Fruit fly (Drosophila melanogaster) whole organism, embryonic: ENCODE results near the gene SkpC.
A peak's percentile ranks its signal among the peaks of the same experiment; 100 is the strongest.

ENCODE experiments used
- Abd-B ChIP-seq: fragments of 200-800 bp; sonication (Bioruptor generic); optimal IDR thresholded peaks from 2 replicates; lab custom pipeline; 2018; ENCODE audit warnings: missing biosample characterization, mild to moderate bottlenecking, missing genetic modification characterization, moderate library complexity
- B-H1 ChIP-seq: fragments of 200-800 bp; sonication (Bioruptor generic); IDR thresholded peaks from 3 replicates; pipeline ENCODE4 v1.3.6; 2022; ENCODE audit warnings: missing biosample characterization, missing genetic modification characterization
- CG10147 ChIP-seq: fragments of 200-800 bp; sonication (Bioruptor generic); optimal IDR thresholded peaks from 2 replicates; lab custom pipeline; 2019; ENCODE audit warnings: missing biosample characterization, mild to moderate bottlenecking, missing genetic modification characterization, moderate library complexity
- CG10209 ChIP-seq: fragments of 200-800 bp; sonication (Bioruptor generic); optimal IDR thresholded peaks from 3 replicates; lab custom pipeline; 2017; ENCODE audit warnings: missing biosample characterization, mild to moderate bottlenecking, missing genetic modification characterization, missing genetic modification reagents
- CG11085 ChIP-seq: fragments of 200-800 bp; sonication (Bioruptor generic); IDR thresholded peaks from 2 replicates; pipeline ENCODE4 v1.3.6; 2022; ENCODE audit warnings: missing biosample characterization, missing genetic modification characterization
- CG11723 ChIP-seq: fragments of 200-800 bp; sonication (Bioruptor generic); optimal IDR thresholded peaks from 2 replicates; lab custom pipeline; 2017; ENCODE audit warnings: missing biosample characterization, mild to moderate bottlenecking, missing genetic modification characterization
- CG12659 ChIP-seq: fragments of 200-800 bp; sonication (Bioruptor generic); optimal IDR thresholded peaks from 3 replicates; lab custom pipeline; 2017; ENCODE audit warnings: mild to moderate bottlenecking, missing biosample characterization, missing genetic modification reagents, missing genetic modification characterization
- CG14710 ChIP-seq: fragments of 200-800 bp; sonication (Bioruptor generic); optimal IDR thresholded peaks from 3 replicates; lab custom pipeline; 2019; ENCODE audit warnings: missing biosample characterization, mild to moderate bottlenecking, missing genetic modification characterization, moderate library complexity
- CG15073 ChIP-seq: fragments of 200-800 bp; sonication (Bioruptor generic); optimal IDR thresholded peaks from 2 replicates; lab custom pipeline; 2016; ENCODE audit warnings: missing biosample characterization, missing genetic modification characterization
- CG15269 ChIP-seq: fragments of 200-800 bp; sonication (Bioruptor generic); optimal IDR thresholded peaks from 2 replicates; lab custom pipeline; 2018; ENCODE audit warnings: missing biosample characterization, mild to moderate bottlenecking, missing genetic modification characterization, moderate library complexity
- CG15479 ChIP-seq: fragments of 200-800 bp; sonication (Bioruptor generic); optimal IDR thresholded peaks from 3 replicates; lab custom pipeline; 2019; ENCODE audit warnings: missing biosample characterization, mild to moderate bottlenecking, missing genetic modification characterization, moderate library complexity
- CG15696 ChIP-seq: fragments of 200-800 bp; sonication (Bioruptor generic); optimal IDR thresholded peaks from 2 replicates; lab custom pipeline; 2019; ENCODE audit warnings: missing biosample characterization, mild to moderate bottlenecking, missing genetic modification characterization, moderate library complexity
- CG1603 ChIP-seq: fragments of 200-800 bp; sonication (Bioruptor generic); optimal IDR thresholded peaks from 2 replicates; lab custom pipeline; 2019; ENCODE audit warnings: missing biosample characterization, mild to moderate bottlenecking, missing genetic modification characterization, moderate library complexity
- CG17385 ChIP-seq: fragments of 200-800 bp; sonication (Bioruptor generic); optimal IDR thresholded peaks from 3 replicates; lab custom pipeline; 2018; ENCODE audit warnings: missing biosample characterization, mild to moderate bottlenecking, missing genetic modification characterization
- CG2129 ChIP-seq: fragments of 200-800 bp; sonication (Bioruptor generic); IDR thresholded peaks from 2 replicates; pipeline ENCODE4 v1.3.6; 2022; ENCODE audit warnings: missing biosample characterization, missing genetic modification characterization; ENCODE audit not compliant: partially characterized antibody
- CG3163 ChIP-seq: fragments of 200-800 bp; sonication (Bioruptor generic); optimal IDR thresholded peaks from 3 replicates; lab custom pipeline; 2016; ENCODE audit warnings: missing biosample characterization, missing genetic modification characterization
- CG3281 ChIP-seq: fragments of 200-800 bp; sonication (Bioruptor generic); optimal IDR thresholded peaks from 3 replicates; lab custom pipeline; 2017; ENCODE audit warnings: missing biosample characterization, mild to moderate bottlenecking, missing genetic modification characterization
- CG4360 ChIP-seq: fragments of 200-800 bp; sonication (Bioruptor generic); IDR thresholded peaks from 2 replicates; pipeline ENCODE4 v1.3.6; 2022; ENCODE audit warnings: missing biosample characterization, missing genetic modification characterization
- CG43689 ChIP-seq: fragments of 200-800 bp; sonication (Bioruptor generic); IDR thresholded peaks from 2 replicates; pipeline ENCODE4 v1.3.6; 2022; ENCODE audit warnings: missing biosample characterization, missing genetic modification characterization
- CG5180 ChIP-seq: fragments of 200-800 bp; sonication (Bioruptor generic); optimal IDR thresholded peaks from 3 replicates; lab custom pipeline; 2017; ENCODE audit warnings: missing biosample characterization, missing genetic modification characterization, mild to moderate bottlenecking, moderate library complexity, missing genetic modification reagents
- CG6813 ChIP-seq: fragments of 200-800 bp; sonication (Bioruptor generic); optimal IDR thresholded peaks from 2 replicates; lab custom pipeline; 2017; ENCODE audit warnings: missing biosample characterization, missing genetic modification characterization, mild to moderate bottlenecking, moderate library complexity, missing genetic modification reagents
- CG8765 ChIP-seq: fragments of 200-800 bp; sonication (Bioruptor generic); IDR thresholded peaks from 2 replicates; pipeline ENCODE4 v1.3.6; 2022; ENCODE audit warnings: missing biosample characterization, missing genetic modification characterization
- D ChIP-seq, 2 experiments: fragments of 200-800 bp in 1 of 2; fragments of >200 bp in 1 of 2; sonication (Bioruptor generic) in 1 of 2; optimal IDR thresholded peaks; 2 replicates in 1 of 2; 3 replicates in 1 of 2; lab custom pipeline; 2017; ENCODE audit warnings: mild to moderate bottlenecking in 1 of 2, missing biosample characterization in 1 of 2, missing genetic modification characterization in 1 of 2, missing genetic modification reagents in 1 of 2
- D19B ChIP-seq: fragments of 200-800 bp; sonication (Bioruptor generic); optimal IDR thresholded peaks from 2 replicates; lab custom pipeline; 2017; ENCODE audit warnings: missing biosample characterization, mild to moderate bottlenecking, missing genetic modification characterization
- Med ChIP-seq: fragments of 200-800 bp; sonication (Bioruptor generic); peaks from one replicate; lab custom pipeline; 2016; ENCODE audit warnings: missing biosample characterization, missing genetic modification characterization, mild to moderate bottlenecking, inconsistent platforms, moderate library complexity
- Ravus ChIP-seq: fragments of 200-800 bp; sonication (Bioruptor generic); IDR thresholded peaks from 2 replicates; pipeline ENCODE4 v1.3.6; 2022; ENCODE audit warnings: missing biosample characterization, missing genetic modification characterization
- TFAM ChIP-seq: fragments of 200-800 bp; sonication (Bioruptor generic); optimal IDR thresholded peaks from 2 replicates; lab custom pipeline; 2017; ENCODE audit warnings: missing biosample characterization, missing genetic modification characterization, inconsistent platforms
- Trl ChIP-seq, 3 experiments: fragments of >200 bp in 2 of 3; fragments of 200-800 bp in 1 of 3; sonication (Bioruptor generic) in 1 of 3; optimal IDR thresholded peaks; 2 replicates in 1 of 3; 3 replicates in 2 of 3; lab custom pipeline; 2016 to 2017; ENCODE audit warnings: missing biosample characterization in 1 of 3, missing genetic modification characterization in 1 of 3
- ac ChIP-seq: fragments of 200-800 bp; sonication (Bioruptor generic); optimal IDR thresholded peaks from 3 replicates; lab custom pipeline; 2017; ENCODE audit warnings: missing biosample characterization, mild to moderate bottlenecking, missing genetic modification characterization
- ci ChIP-seq: fragments of 200-800 bp; sonication (Bioruptor generic); IDR thresholded peaks from 3 replicates; pipeline ENCODE4 v1.3.6; 2022; ENCODE audit warnings: missing biosample characterization, missing genetic modification characterization
- dan ChIP-seq: fragments of 200-800 bp; sonication (Bioruptor generic); IDR thresholded peaks from 2 replicates; pipeline ENCODE4 v1.3.6; 2022; ENCODE audit warnings: missing biosample characterization, missing genetic modification characterization
- danr ChIP-seq: fragments of 200-800 bp; sonication (Bioruptor generic); IDR thresholded peaks from 2 replicates; pipeline ENCODE4 v1.3.6; 2022; ENCODE audit warnings: missing biosample characterization, missing genetic modification characterization
- dm ChIP-seq: fragments of 200-800 bp; sonication (Bioruptor generic); optimal IDR thresholded peaks from 3 replicates; lab custom pipeline; 2016; ENCODE audit warnings: missing biosample characterization, missing genetic modification characterization
- dmrt11E ChIP-seq: fragments of 200-800 bp; sonication (Bioruptor generic); optimal IDR thresholded peaks from 3 replicates; lab custom pipeline; 2018; ENCODE audit warnings: missing biosample characterization, mild to moderate bottlenecking, missing genetic modification characterization, moderate library complexity
- eve ChIP-seq, 2 experiments: fragments of >200 bp; optimal IDR thresholded peaks; 2 replicates each; lab custom pipeline; 2017; ENCODE audit warnings: missing biosample characterization in 2 of 2, missing genetic modification characterization in 2 of 2
- grn ChIP-seq: fragments of 200-800 bp; sonication (Bioruptor generic); optimal IDR thresholded peaks from 3 replicates; lab custom pipeline; 2017; ENCODE audit warnings: missing biosample characterization, missing genetic modification characterization
- kah ChIP-seq: fragments of 200-800 bp; sonication (Bioruptor generic); optimal IDR thresholded peaks from 2 replicates; lab custom pipeline; 2018; ENCODE audit warnings: missing biosample characterization, mild to moderate bottlenecking, missing genetic modification characterization
- otp ChIP-seq: fragments of 200-800 bp; sonication (Bioruptor generic); IDR thresholded peaks from 3 replicates; pipeline ENCODE4, ENCODE4 v1.3.6; 2022; ENCODE audit warnings: missing biosample characterization, missing genetic modification characterization
- pros ChIP-seq: fragments of 200-800 bp; sonication (Bioruptor generic); optimal IDR thresholded peaks from 3 replicates; lab custom pipeline; 2019; ENCODE audit warnings: missing biosample characterization, mild to moderate bottlenecking, missing genetic modification characterization, moderate library complexity
- pum ChIP-seq: fragments of 200-800 bp; sonication (Bioruptor generic); optimal IDR thresholded peaks from 2 replicates; lab custom pipeline; 2016; ENCODE audit warnings: missing biosample characterization, missing genetic modification characterization
- sens ChIP-seq: fragments of 200-800 bp; sonication (Bioruptor generic); peaks from one replicate; lab custom pipeline; 2016; ENCODE audit warnings: missing biosample characterization, missing genetic modification characterization
- sisA ChIP-seq: fragments of 200-800 bp; sonication (Bioruptor generic); IDR thresholded peaks from 2 replicates; pipeline ENCODE4 v1.3.6; 2022; ENCODE audit warnings: missing biosample characterization, missing genetic modification characterization
- slp2 ChIP-seq: fragments of 200-800 bp; sonication (Bioruptor generic); optimal IDR thresholded peaks from 2 replicates; lab custom pipeline; 2016; ENCODE audit warnings: missing biosample characterization, missing genetic modification characterization
- tll ChIP-seq, 2 experiments: fragments of 200-800 bp in 1 of 2; fragments of >200 bp in 1 of 2; sonication (Bioruptor generic) in 1 of 2; optimal IDR thresholded peaks; 2 replicates each; lab custom pipeline; 2017 to 2019; ENCODE audit warnings: missing biosample characterization in 2 of 2, missing genetic modification characterization in 2 of 2, mild to moderate bottlenecking in 1 of 2, moderate library complexity in 1 of 2
- vvl ChIP-seq: fragments of 200-800 bp; sonication (Bioruptor generic); IDR thresholded peaks from 2 replicates; pipeline ENCODE4 v1.3.6; 2022; ENCODE audit warnings: missing biosample characterization, missing genetic modification characterization
- wdn ChIP-seq: fragments of 200-800 bp; sonication (Bioruptor generic); IDR thresholded peaks from 2 replicates; pipeline ENCODE4 v1.3.6; 2022; ENCODE audit warnings: missing biosample characterization, missing genetic modification characterization
- zen ChIP-seq: fragments of 200-800 bp; sonication (Bioruptor generic); optimal IDR thresholded peaks from 3 replicates; lab custom pipeline; 2018; ENCODE audit warnings: missing biosample characterization, mild to moderate bottlenecking, missing genetic modification characterization, moderate library complexity

Gene SkpC

DNA sequence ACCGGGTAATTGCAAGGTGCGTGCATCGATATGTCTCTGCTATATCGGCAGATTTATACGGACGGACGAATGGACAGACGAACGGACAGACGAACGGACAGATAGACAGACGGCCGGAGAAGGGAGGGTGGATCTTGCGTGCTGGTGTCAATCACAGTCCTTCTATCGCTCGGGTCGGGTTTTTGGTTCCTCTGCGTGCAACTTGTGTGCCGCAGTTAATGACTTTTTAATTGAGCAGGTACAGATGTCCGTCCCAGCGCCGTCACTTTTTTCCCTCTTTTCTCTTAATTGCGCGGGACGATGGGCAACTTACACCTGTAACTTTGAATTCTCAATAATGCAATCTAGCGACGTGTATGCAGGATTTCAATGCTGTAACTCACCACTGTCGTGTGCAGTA lies 29.0 kb upstream of the SkpC start:
- TF ChIP-seq tll (GFP tag; optimal IDR thresholded peaks at IDR 0.05; lab: Kevin White, UChicago) = peak in 1 of 2 experiments; percentile 81
- TF ChIP-seq zen = peak; percentile 99
- no peak for TF ChIP-seq Ravus (GFP tag; lab: Robert Waterston, UW)
- TF ChIP-seq CG5180 (GFP tag; lab: Kevin White, UChicago) = no peak
- peak; percentile 12 for TF ChIP-seq CG10209 (GFP tag; lab: Kevin White, UChicago)
- TF ChIP-seq otp (GFP tag; lab: Robert Waterston, UW) = no peak

- peak; percentile 89 for TF ChIP-seq CG4360 (GFP tag; lab: Robert Waterston, UW)
- TF ChIP-seq B-H1 (GFP tag; lab: Robert Waterston, UW) = no peak
- no peak for TF ChIP-seq D (optimal IDR thresholded peaks at IDR 0.05; lab: Kevin White, UChicago)
- TF ChIP-seq D (GFP tag; optimal IDR thresholded peaks at IDR 0.05; lab: Kevin White, UChicago) = no peak
- no peak for TF ChIP-seq pum (GFP tag; lab: Kevin White, UChicago)
- TF ChIP-seq ac (GFP tag; lab: Kevin White, UChicago) = peak; percentile 53
- TF ChIP-seq kah = no peak
- peak; percentile 44 for TF ChIP-seq CG15696 (tag; lab: Kevin White, UChicago)
- no peak for TF ChIP-seq CG10147
- TF ChIP-seq CG14710 = peak; percentile 5
- peak; percentile 29 for TF ChIP-seq Med (GFP tag; lab: Kevin White, UChicago)
- TF ChIP-seq Abd-B = no peak
- TF ChIP-seq TFAM = no peak
- TF ChIP-seq CG17385 (GFP tag; lab: Kevin White, UChicago) = peak; percentile 94
- TF ChIP-seq ci (GFP tag; lab: Robert Waterston, UW) = 0 out of 3 replicates have a peak, but pooled peaks have one; percentile 30
- no peak for TF ChIP-seq CG8765
- TF ChIP-seq CG2129 (GFP tag; lab: Robert Waterston, UW) = no peak
- peak; percentile 30 for TF ChIP-seq dmrt11E
- TF ChIP-seq danr (GFP tag; lab: Robert Waterston, UW) = no peak
- no peak for TF ChIP-seq dm (GFP tag; lab: Kevin White, UChicago)
- no peak for TF ChIP-seq wdn
- TF ChIP-seq CG15479 (GFP tag; lab: Kevin White, UChicago) = peak; percentile 73
- no peak for TF ChIP-seq CG3281 (GFP tag; lab: Kevin White, UChicago)
- TF ChIP-seq sens = peak; percentile 71
- peak; percentile 27; the same call in 1 of the 2 replicates for TF ChIP-seq vvl (GFP tag; lab: Robert Waterston, UW)
- TF ChIP-seq CG11085 = no peak
- no peak for TF ChIP-seq CG43689 (GFP tag; lab: Robert Waterston, UW)
- TF ChIP-seq eve (GFP tag; optimal IDR thresholded peaks at IDR 0.05; lab: Kevin White, UChicago) = no peak
- TF ChIP-seq dan (GFP tag; lab: Robert Waterston, UW) = no peak
- TF ChIP-seq CG15073 (GFP tag; lab: Kevin White, UChicago) = no peak
- TF ChIP-seq CG1603 (tag; lab: Kevin White, UChicago) = no peak
- TF ChIP-seq CG15269 (tag; lab: Kevin White, UChicago) = no peak
- peak; percentile 87 for TF ChIP-seq pros (GFP tag; lab: Kevin White, UChicago)
- no peak for TF ChIP-seq grn (GFP tag; lab: Kevin White, UChicago)
- TF ChIP-seq CG12659 = no peak
- TF ChIP-seq slp2 (GFP tag; lab: Kevin White, UChicago) = no peak
- no peak for TF ChIP-seq Trl (optimal IDR thresholded peaks at IDR 0.05; lab: Kevin White, UChicago)
- no peak for TF ChIP-seq Trl (GFP tag; optimal IDR thresholded peaks at IDR 0.05; lab: Kevin White, UChicago)
- TF ChIP-seq CG11723 = no peak
- TF ChIP-seq CG3163 (GFP tag; lab: Kevin White, UChicago) = peak; percentile 77
- no peak for TF ChIP-seq sisA
- TF ChIP-seq CG6813 (GFP tag; lab: Kevin White, UChicago) = peak; percentile 4
- no peak for TF ChIP-seq D19B (GFP tag; lab: Kevin White, UChicago)
Measured at dm6 chrX:19787921-19788620, 27.8 kb upstream of the SkpC start.
